Worm (Caenorhabditis elegans) whole organism, young adult: ENCODE results near the gene bbs-5.
"Not testable (repeated sequence)": the region's sequence is repeated elsewhere in the genome, so short reads cannot be mapped to it uniquely, and the experiment has no call there.

Experiments
- F10E7.11 ChIP-seq: sonication (generic microtip); optimal IDR thresholded peaks from 2 replicates; lab custom pipeline; 2017; ENCODE audit warnings: mild to moderate bottlenecking, missing genetic modification characterization, moderate library complexity, missing compliant biosample characterization
- Y53G8AR.9 ChIP-seq: fragments of 200-800 bp; sonication (Bioruptor generic); conservative IDR thresholded peaks from 2 replicates; pipeline ENCODE4 v1.3.6; 2022; ENCODE audit warnings: missing genetic modification reagents, missing genetic modification characterization, missing compliant biosample characterization
- ama-1 ChIP-seq, 3 experiments: fragments of 150-350 bp in 1 of 3; sonication (generic microtip) in 2 of 3; optimal IDR thresholded peaks; 2 replicates each; lab custom pipeline; 2014 to 2018; ENCODE audit warnings: missing biosample characterization in 2 of 3, missing genetic modification characterization in 2 of 3, missing genetic modification reagents in 2 of 3
- ceh-100 ChIP-seq: fragments of 200-800 bp; sonication (Bioruptor generic); IDR thresholded peaks from 2 replicates; pipeline ENCODE4 v1.3.6; 2022; ENCODE audit warnings: missing genetic modification reagents, missing genetic modification characterization, missing compliant biosample characterization
- dox-1 ChIP-seq: fragments of 200-800 bp; sonication (Bioruptor generic); IDR thresholded peaks from 2 replicates; pipeline ENCODE4 v1.3.6; 2022; ENCODE audit warnings: missing genetic modification reagents, missing genetic modification characterization, missing compliant biosample characterization
- lin-26 ChIP-seq: fragments of 200-800 bp; sonication (Bioruptor generic); IDR thresholded peaks from 2 replicates; pipeline ENCODE4 v1.3.6; 2022; ENCODE audit warnings: missing genetic modification reagents, missing genetic modification characterization, missing compliant biosample characterization
- nhr-80 ChIP-seq: sonication (generic microtip); optimal IDR thresholded peaks from 2 replicates; lab custom pipeline; 2016; ENCODE audit warnings: missing genetic modification characterization, missing compliant biosample characterization
- unc-62 ChIP-seq: fragments of 150-350 bp; optimal IDR thresholded peaks from 2 replicates; lab custom pipeline; 2014; ENCODE audit warnings: missing biosample characterization, missing genetic modification reagents, missing genetic modification characterization
- ztf-28 ChIP-seq: fragments of 200-800 bp; sonication (Bioruptor generic); IDR thresholded peaks from 2 replicates; pipeline ENCODE4 v1.3.6; 2022; ENCODE audit warnings: missing genetic modification reagents, missing genetic modification characterization, missing compliant biosample characterization

- TF ChIP-seq dox-1; ama-1 (optimal IDR thresholded peaks at IDR 0.05; lab: Kevin White, UChicago); ama-1 (GFP tag; optimal IDR thresholded peaks at IDR 0.05; lab: Kevin White, UChicago); lin-26; F10E7.11 (tag; lab: Kevin White, UChicago); nhr-80 (tag; lab: Kevin White, UChicago); ztf-28 (GFP tag; lab: Robert Waterston, UW); unc-62 (GFP tag; lab: Kevin White, UChicago); Y53G8AR.9 (GFP tag; lab: Robert Waterston, UW); ceh-100 (GFP tag; lab: Robert Waterston, UW): not testable (repeated sequence)
These were observed 19.0 kb downstream of the bbs-5 start for ce11 chrIII:10242597-10242996.
